Worm (Caenorhabditis elegans) whole organism, early embryonic: ENCODE results near the gene sra-38.

Experiments
- B0310.2 ChIP-seq: sonication (generic microtip); optimal IDR thresholded peaks from 2 replicates; lab custom pipeline; 2016; ENCODE audit warnings: mild to moderate bottlenecking, missing genetic modification characterization, missing compliant biosample characterization
- F13C5.2 ChIP-seq: sonication (generic microtip); optimal IDR thresholded peaks from 2 replicates; lab custom pipeline; 2017; ENCODE audit warnings: mild to moderate bottlenecking, missing genetic modification characterization, inconsistent platforms, missing compliant biosample characterization
- ceh-36 ChIP-seq: sonication (generic microtip); optimal IDR thresholded peaks from 2 replicates; lab custom pipeline; 2016; ENCODE audit warnings: missing genetic modification characterization, inconsistent platforms, missing compliant biosample characterization
- flt-1 ChIP-seq: fragments of 200-800 bp; sonication (Bioruptor generic); IDR thresholded peaks from 2 replicates; pipeline ENCODE4 v1.3.6; 2022; ENCODE audit warnings: missing genetic modification characterization, missing compliant biosample characterization
- hmbx-1 ChIP-seq: sonication (generic microtip); optimal IDR thresholded peaks from 2 replicates; lab custom pipeline; 2016; ENCODE audit warnings: mild to moderate bottlenecking, missing genetic modification characterization, missing compliant biosample characterization
- scrt-1 ChIP-seq: fragments of 200-800 bp; sonication (Bioruptor generic); IDR thresholded peaks from 2 replicates; pipeline ENCODE4 v1.3.6; 2022; ENCODE audit warnings: missing genetic modification characterization, missing compliant biosample characterization
- tbx-37 ChIP-seq: fragments of 200-800 bp; sonication (Bioruptor generic); conservative IDR thresholded peaks from 2 replicates; pipeline ENCODE4 v1.3.6; 2022; ENCODE audit warnings: missing genetic modification reagents, missing genetic modification characterization, missing compliant biosample characterization

DNA sequence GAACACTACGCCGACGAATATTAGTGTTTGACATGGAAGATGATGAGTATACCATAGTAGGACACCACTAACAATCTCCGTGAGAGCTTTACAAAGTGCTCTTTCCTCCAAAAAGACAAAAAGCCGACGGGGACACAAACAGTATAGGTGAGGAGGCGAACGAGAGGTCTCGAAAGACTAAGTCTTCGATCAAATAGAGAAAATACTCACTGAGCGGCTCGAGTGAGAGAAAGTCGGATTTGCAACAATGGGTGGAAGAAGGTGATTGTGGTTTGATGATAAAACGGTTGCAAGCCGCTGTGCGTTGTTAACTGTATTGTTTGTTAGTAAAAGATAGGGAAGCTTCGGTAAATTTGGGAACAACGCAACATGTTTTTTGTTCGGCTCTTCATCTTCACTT lies 17.3 kb downstream of the sra-38 start, which contains the start of gene hlb-1:
- TF ChIP-seq B0310.2 (tag; lab: Kevin White, UChicago), result no peak
- TF ChIP-seq F13C5.2 (tag; lab: Kevin White, UChicago), result no peak
- no peak for TF ChIP-seq tbx-37 (GFP tag; lab: Robert Waterston, UW)
- TF ChIP-seq flt-1 (GFP tag; lab: Robert Waterston, UW), result no peak
- TF ChIP-seq scrt-1 (GFP tag; lab: Robert Waterston, UW), result no peak
- no peak for TF ChIP-seq ceh-36 (tag; lab: Kevin White, UChicago)
- no peak for TF ChIP-seq hmbx-1 (tag; lab: Kevin White, UChicago)
